Fruit fly (Drosophila melanogaster): ENCODE data around the gene cad.

Gene cad

dm6 chr2L:20759809-20760485 lies 10.6 kb upstream of the cad start:
- TF ChIP-seq Dfd (GFP tag; optimal IDR thresholded peaks at IDR 0.05) (no peak), Atf-2 (GFP tag; optimal IDR thresholded peaks at IDR 0.05) (no peak), HHEX (GFP tag; optimal IDR thresholded peaks at IDR 0.05) (no peak), CG1647 (GFP tag; optimal IDR thresholded peaks at IDR 0.05) (no peak), emc (GFP tag; optimal IDR thresholded peaks at IDR 0.05) (no peak), HLH54F (GFP tag; optimal IDR thresholded peaks at IDR 0.05) (no peak), p53 (GFP tag; optimal IDR thresholded peaks at IDR 0.05) (no peak), peb (GFP tag; IDR thresholded peaks at IDR 0.05) (no peak), CG7556 (GFP tag; optimal IDR thresholded peaks at IDR 0.05) (peak; percentile 26), CG2875 (GFP tag; optimal IDR thresholded peaks at IDR 0.05) (no peak), CG17912 (GFP tag; optimal IDR thresholded peaks at IDR 0.05) (no peak), CG1024 (GFP tag; IDR thresholded peaks at IDR 0.05) (no peak), Doc2 (GFP tag; IDR thresholded peaks at IDR 0.05) (no peak), Sox102F (GFP tag; optimal IDR thresholded peaks at IDR 0.05) (peak; percentile 61), nau (GFP tag; optimal IDR thresholded peaks at IDR 0.05) (peak; percentile 8), Hey (tag; optimal IDR thresholded peaks at IDR 0.05) (no peak), CG5180 (GFP tag; optimal IDR thresholded peaks at IDR 0.05) (no peak), zen2 (GFP tag; IDR thresholded peaks at IDR 0.05; ENCODE audit: partially characterized antibody) (no peak), Bgb (GFP tag; IDR thresholded peaks at IDR 0.05; ENCODE audit: partially characterized antibody) (no peak), gce (GFP tag; IDR thresholded peaks at IDR 0.05) (no peak), ash1 (GFP tag; optimal IDR thresholded peaks at IDR 0.05) (no peak), Nf-YC (tag; optimal IDR thresholded peaks at IDR 0.05) (peak; percentile 13), crp (GFP tag; optimal IDR thresholded peaks at IDR 0.05) (peak in 1 of 2 experiments; percentile 34), Camta (GFP tag; optimal IDR thresholded peaks at IDR 0.05) (no peak), CG16815 (GFP tag; optimal IDR thresholded peaks at IDR 0.05) (peak; percentile 31), CG11398 (GFP tag; optimal IDR thresholded peaks at IDR 0.05) (no peak), corto (GFP tag; optimal IDR thresholded peaks at IDR 0.05) (no peak), ham (GFP tag; IDR thresholded peaks at IDR 0.05) (no peak), cas (GFP tag; IDR thresholded peaks at IDR 0.05) (no peak), CG13775 (GFP tag; optimal IDR thresholded peaks at IDR 0.05) (peak; percentile 22), repo (GFP tag; optimal IDR thresholded peaks at IDR 0.05) (no peak), CG1832 (GFP tag; optimal IDR thresholded peaks at IDR 0.05) (no peak), Dref (GFP tag; IDR thresholded peaks at IDR 0.05) (no peak), Sox100B (GFP tag; optimal IDR thresholded peaks at IDR 0.05) (peak; percentile 53), bab2 (GFP tag; optimal IDR thresholded peaks at IDR 0.05) (no peak), stc (GFP tag; IDR thresholded peaks at IDR 0.05) (peak; percentile 51), pnt (GFP tag; optimal IDR thresholded peaks at IDR 0.05) (no peak), usp (GFP tag; optimal IDR thresholded peaks at IDR 0.05) (no peak), CG1233 (GFP tag; optimal IDR thresholded peaks at IDR 0.05) (peak; percentile 54), sc (optimal IDR thresholded peaks at IDR 0.05) (no peak), sc (GFP tag; optimal IDR thresholded peaks at IDR 0.05) (peak; percentile 4), insv (GFP tag; optimal IDR thresholded peaks at IDR 0.05) (no peak), mam (GFP tag; optimal IDR thresholded peaks at IDR 0.05) (peak; percentile 12), GATAe (GFP tag; conservative IDR thresholded peaks at IDR 0.05) (no peak), HLHmδ (GFP tag; optimal IDR thresholded peaks at IDR 0.05) (no peak), CG15011 (GFP tag; optimal IDR thresholded peaks at IDR 0.05) (no peak), cwo (GFP tag; optimal IDR thresholded peaks at IDR 0.05) (peak; percentile 11), maf-S (GFP tag; optimal IDR thresholded peaks at IDR 0.05) (no peak), CG34376 (GFP tag; optimal IDR thresholded peaks at IDR 0.05) (no peak), CG14965 (GFP tag; optimal IDR thresholded peaks at IDR 0.05; ENCODE audit: borderline replicate concordance) (no peak), Adf1 (GFP tag; IDR thresholded peaks at IDR 0.05) (no peak)

Measured in whole organism, embryonic.